Fruit fly (Drosophila melanogaster) whole organism, adult: ENCODE results near the gene pnt.

Experiments used
- CG11617 ChIP-seq: fragments of 200-800 bp; sonication (Bioruptor generic); optimal IDR thresholded peaks from 2 replicates; lab custom pipeline; 2017; ENCODE audit warnings: mild to moderate bottlenecking, missing biosample characterization, missing genetic modification reagents, missing genetic modification characterization
- CG14711 ChIP-seq: fragments of 200-800 bp; sonication (Bioruptor generic); optimal IDR thresholded peaks from 2 replicates; lab custom pipeline; 2018; ENCODE audit warnings: missing biosample characterization, mild to moderate bottlenecking, missing genetic modification characterization, moderate library complexity
- CG33017 ChIP-seq: fragments of 200-800 bp; sonication (Bioruptor generic); optimal IDR thresholded peaks from 2 replicates; lab custom pipeline; 2018; ENCODE audit warnings: missing biosample characterization, mild to moderate bottlenecking, missing genetic modification characterization, moderate library complexity
- CG5204 ChIP-seq: fragments of 200-800 bp; sonication (Bioruptor generic); optimal IDR thresholded peaks from 2 replicates; lab custom pipeline; 2016; ENCODE audit warnings: missing biosample characterization, missing genetic modification characterization
- CG7101 ChIP-seq: fragments of 200-800 bp; sonication (Bioruptor generic); optimal IDR thresholded peaks from 2 replicates; lab custom pipeline; 2018; ENCODE audit warnings: missing biosample characterization, mild to moderate bottlenecking, missing genetic modification characterization, moderate library complexity
- Crg-1 ChIP-seq: fragments of 200-800 bp; sonication (Bioruptor generic); optimal IDR thresholded peaks from 2 replicates; lab custom pipeline; 2016; ENCODE audit warnings: missing biosample characterization, missing genetic modification characterization
- Hr96 ChIP-seq: fragments of 200-800 bp; sonication (Bioruptor generic); optimal IDR thresholded peaks from 2 replicates; lab custom pipeline; 2016; ENCODE audit warnings: missing biosample characterization, missing genetic modification characterization
- Mnt ChIP-seq: fragments of 200-800 bp; sonication (Bioruptor generic); optimal IDR thresholded peaks from 2 replicates; lab custom pipeline; 2016; ENCODE audit warnings: missing biosample characterization, mild to moderate bottlenecking, missing genetic modification characterization
- bab1 ChIP-seq: fragments of 200-800 bp; sonication (Bioruptor generic); optimal IDR thresholded peaks from 3 replicates; lab custom pipeline; 2019; ENCODE audit warnings: missing biosample characterization, mild to moderate bottlenecking, missing genetic modification characterization, moderate library complexity
- cic ChIP-seq: fragments of 200-800 bp; sonication (Bioruptor generic); optimal IDR thresholded peaks from 2 replicates; lab custom pipeline; 2017; ENCODE audit warnings: missing biosample characterization, mild to moderate bottlenecking, missing genetic modification characterization, moderate library complexity
- kay ChIP-seq: fragments of 200-800 bp; sonication (Bioruptor generic); peaks from one replicate; lab custom pipeline; 2016; ENCODE audit warnings: missing biosample characterization, missing genetic modification characterization, borderline replicate concordance
- ovo ChIP-seq: fragments of 200-800 bp; sonication (Bioruptor generic); optimal IDR thresholded peaks from 2 replicates; lab custom pipeline; 2016; ENCODE audit warnings: missing biosample characterization, missing genetic modification characterization
- tj ChIP-seq: fragments of 200-800 bp; sonication (Bioruptor generic); optimal IDR thresholded peaks from 3 replicates; lab custom pipeline; 2017; ENCODE audit warnings: missing biosample characterization, mild to moderate bottlenecking, missing genetic modification characterization, moderate library complexity

DNA sequence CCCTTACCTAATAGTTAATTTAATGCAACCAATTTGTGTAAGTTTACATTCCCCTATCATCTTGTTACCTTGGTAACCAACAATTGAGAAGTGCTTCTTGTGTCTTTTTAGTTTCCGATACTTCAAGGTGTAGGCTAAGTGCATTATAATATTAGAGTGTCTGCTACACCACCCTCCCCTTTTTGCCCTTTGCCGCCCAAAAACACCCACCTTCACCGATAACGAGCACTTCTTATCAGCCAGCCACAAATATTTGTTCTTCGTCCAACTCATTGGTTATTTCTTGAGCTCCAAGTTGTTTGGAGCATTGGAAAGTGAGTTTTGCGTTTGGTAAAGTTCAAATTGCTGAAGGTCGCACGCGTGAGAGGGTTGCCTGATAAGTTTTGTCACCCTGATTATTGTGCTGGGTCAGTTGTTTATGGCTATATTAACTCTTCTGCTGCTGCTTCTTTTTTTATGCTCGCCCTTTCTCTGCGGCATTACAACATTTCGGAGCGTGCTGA lies 14.1 kb downstream of the pnt start:
- no peak for TF ChIP-seq CG5204 (GFP tag; lab: Kevin White, UChicago)
- no peak for TF ChIP-seq Hr96 (GFP tag; lab: Kevin White, UChicago)
- no peak for TF ChIP-seq ovo (GFP tag; lab: Kevin White, UChicago)
- no peak for TF ChIP-seq Mnt (GFP tag; lab: Kevin White, UChicago)
- no peak for TF ChIP-seq CG7101 (tag; lab: Kevin White, UChicago)
- no peak for TF ChIP-seq CG11617 (GFP tag; lab: Kevin White, UChicago)
- TF ChIP-seq CG33017 (tag; lab: Kevin White, UChicago): no peak
- no peak for TF ChIP-seq bab1 (GFP tag; lab: Kevin White, UChicago)
- peak; percentile 64 for TF ChIP-seq cic (GFP tag; lab: Kevin White, UChicago)
- no peak for TF ChIP-seq tj (GFP tag; lab: Kevin White, UChicago)
- no peak for TF ChIP-seq Crg-1 (GFP tag; lab: Kevin White, UChicago)
- no peak for TF ChIP-seq kay (GFP tag; lab: Kevin White, UChicago)
- TF ChIP-seq CG14711 (tag; lab: Kevin White, UChicago): no peak
